Worm (Caenorhabditis elegans) whole organism, young adult: ENCODE results near the gene T23B7.3.

Experiments used
- B0336.3 ChIP-seq: fragments of 200-800 bp; sonication (Bioruptor generic); IDR thresholded peaks from 2 replicates; pipeline ENCODE4 v1.3.6; 2022; ENCODE audit warnings: missing genetic modification characterization, missing compliant biosample characterization
- F49E8.2 ChIP-seq: sonication (generic microtip); optimal IDR thresholded peaks from 3 replicates; lab custom pipeline; 2017; ENCODE audit warnings: missing genetic modification characterization, mild to moderate bottlenecking, missing compliant biosample characterization, antibody characterized with exemption, moderate library complexity; ENCODE audit not compliant: insufficient read depth
- Y67H2A.10 ChIP-seq: fragments of 200-800 bp; sonication (Bioruptor generic); conservative IDR thresholded peaks from 2 replicates; pipeline ENCODE4 v1.3.6; 2022; ENCODE audit warnings: missing genetic modification reagents, missing genetic modification characterization, missing compliant biosample characterization
- chd-7 ChIP-seq: sonication (generic microtip); optimal IDR thresholded peaks from 2 replicates; lab custom pipeline; 2016; ENCODE audit warnings: mild to moderate bottlenecking, missing genetic modification characterization, moderate library complexity, missing compliant biosample characterization

DNA sequence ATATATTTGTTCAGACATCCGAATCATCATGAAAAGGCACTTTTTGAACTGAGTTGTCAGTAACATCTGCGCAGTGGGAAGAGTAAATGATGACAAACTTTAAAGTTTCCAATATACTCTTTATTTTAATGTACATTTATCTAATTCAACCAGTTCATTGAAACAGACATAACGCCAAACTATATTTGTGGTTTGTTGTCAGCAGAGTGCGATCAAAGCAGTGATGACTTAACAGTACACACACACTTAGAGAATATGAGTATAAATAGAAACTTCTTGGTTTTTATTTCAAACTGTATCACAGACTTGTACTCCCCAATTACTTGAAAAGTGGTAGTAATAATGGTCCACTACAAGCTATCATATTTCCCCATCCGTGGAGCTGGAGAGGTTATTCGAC is 33.4 kb downstream of the T23B7.3 start, which contains the start of gene gst-8:
- no peak for TF ChIP-seq Y67H2A.10 (GFP tag; lab: Robert Waterston, UW)
- TF ChIP-seq F49E8.2 (tag; lab: Kevin White, UChicago), result no peak
- TF ChIP-seq B0336.3 (GFP tag; lab: Robert Waterston, UW), result no peak
- TF ChIP-seq chd-7, result no peak
